Fruit fly (Drosophila melanogaster): ENCODE measurements around the gene Tango9.

Tango9 gene

dm6 chr3R:11974631-11975030 lies at the start of gene Tango9:
Tango9 (minus strand) TSS chr3R:11974910.
- no peak for TF ChIP-seq CG32121 (GFP tag; IDR thresholded peaks at IDR 0.05)
- TF ChIP-seq Ets98B (GFP tag; IDR thresholded peaks at IDR 0.05), result peak; percentile 36; the same call in 1 of the 2 replicates
- peak; percentile 11 for TF ChIP-seq CG17806 (tag; optimal IDR thresholded peaks at IDR 0.05)
- peak; percentile 63 for TF ChIP-seq gl (tag; optimal IDR thresholded peaks at IDR 0.05)
- TF ChIP-seq CG8159 (tag; optimal IDR thresholded peaks at IDR 0.05), result peak; percentile 45
- no peak for TF ChIP-seq CG4496 (GFP tag; IDR thresholded peaks at IDR 0.05)
- TF ChIP-seq Snoo (tag; optimal IDR thresholded peaks at IDR 0.05), result peak; percentile 68
- peak; percentile 23 for TF ChIP-seq CG9948 (tag; optimal IDR thresholded peaks at IDR 0.05)
- no peak for TF ChIP-seq CG10348 (GFP tag; IDR thresholded peaks at IDR 0.05)
- TF ChIP-seq CG34367 (tag; optimal IDR thresholded peaks at IDR 0.05), result peak; percentile 41
- TF ChIP-seq D1 (tag; optimal IDR thresholded peaks at IDR 0.05), result no peak
- peak; percentile 73 for TF ChIP-seq EcR (GFP tag; optimal IDR thresholded peaks at IDR 0.05)
- no peak for TF ChIP-seq Pif1A (GFP tag; optimal IDR thresholded peaks at IDR 0.05)
- no peak for TF ChIP-seq CG8301 (tag; optimal IDR thresholded peaks at IDR 0.05)
- no peak for TF ChIP-seq CG14655 (GFP tag; optimal IDR thresholded peaks at IDR 0.05)
- TF ChIP-seq fd96Ca (GFP tag; IDR thresholded peaks at IDR 0.05), result no peak
- no peak for TF ChIP-seq CG13204 (GFP tag; optimal IDR thresholded peaks at IDR 0.05)
- TF ChIP-seq CG12605 (GFP tag; IDR thresholded peaks at IDR 0.05), result peak; percentile 74
- peak; percentile 5 for TF ChIP-seq CG15710 (tag; optimal IDR thresholded peaks at IDR 0.05)
- no peak for TF ChIP-seq rn (GFP tag; IDR thresholded peaks at IDR 0.05)
- no peak for TF ChIP-seq Pif1B (GFP tag; optimal IDR thresholded peaks at IDR 0.05)

- TF ChIP-seq CG12605 (GFP tag; IDR thresholded peaks at IDR 0.05) (no peak; the same call in 1 of the 2 replicates), CG13204 (GFP tag; optimal IDR thresholded peaks at IDR 0.05) (no peak), Snoo (tag; optimal IDR thresholded peaks at IDR 0.05) (no peak)
These were observed 46.3 kb upstream of the Tango9 start for dm6 chr3R:12020987-12021386.

DNA sequence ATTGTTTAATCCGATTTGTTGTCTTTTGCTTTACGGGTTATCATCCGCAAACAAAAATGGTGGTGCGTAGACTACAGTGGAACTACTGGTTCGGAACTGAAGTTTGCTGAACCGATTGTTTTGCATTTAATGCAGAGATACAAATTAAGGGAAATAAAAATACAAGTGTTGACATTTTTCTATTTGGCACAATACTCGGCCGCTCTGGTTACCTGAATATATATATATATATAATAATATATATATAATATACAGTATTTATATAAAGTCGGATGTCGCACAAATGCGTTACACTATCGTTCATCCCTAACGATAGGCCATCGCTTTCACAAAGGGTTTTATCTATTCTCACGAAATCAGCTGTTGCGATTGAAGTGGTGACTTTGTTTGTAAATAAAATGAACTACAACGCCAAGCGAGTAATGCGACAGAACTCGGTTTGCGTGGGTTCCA lies 42.1 kb upstream of the Tango9 start, which contains the start of the genes DCAF12 and Spt3:
Gene DCAF12, minus strand, starts transcription at position 204 of the 453 bp plus-strand sequence.
Gene Spt3, plus strand, starts transcription at position 329 of the 453 bp plus-strand sequence.
- no peak for TF ChIP-seq CG13204 (GFP tag; optimal IDR thresholded peaks at IDR 0.05)
- peak; percentile 32 for TF ChIP-seq CG17806 (tag; optimal IDR thresholded peaks at IDR 0.05)
- no peak for TF ChIP-seq CG34367 (tag; optimal IDR thresholded peaks at IDR 0.05)
- no peak for TF ChIP-seq CG8301 (tag; optimal IDR thresholded peaks at IDR 0.05)
- no peak for TF ChIP-seq Pif1A (GFP tag; optimal IDR thresholded peaks at IDR 0.05)
- peak; percentile 21; the same call in 1 of the 2 replicates for TF ChIP-seq CG32121 (GFP tag; IDR thresholded peaks at IDR 0.05)
- no peak for TF ChIP-seq CG10348 (GFP tag; IDR thresholded peaks at IDR 0.05)
- TF ChIP-seq EcR (GFP tag; optimal IDR thresholded peaks at IDR 0.05), result no peak
- no peak for TF ChIP-seq CG8159 (tag; optimal IDR thresholded peaks at IDR 0.05)
- no peak for TF ChIP-seq D1 (tag; optimal IDR thresholded peaks at IDR 0.05)
- peak; percentile 54 for TF ChIP-seq CG15710 (tag; optimal IDR thresholded peaks at IDR 0.05)
- TF ChIP-seq Snoo (tag; optimal IDR thresholded peaks at IDR 0.05), result no peak
- TF ChIP-seq Ets98B (GFP tag; IDR thresholded peaks at IDR 0.05), result no peak
- no peak for TF ChIP-seq gl (tag; optimal IDR thresholded peaks at IDR 0.05)
- peak; percentile 14 for TF ChIP-seq Pif1B (GFP tag; optimal IDR thresholded peaks at IDR 0.05)

dm6 chr3R:12010202-12010824 lies 35.6 kb upstream of the Tango9 start, which contains the start of the genes KLHL18 and GCC185:
KLHL18 (minus strand) TSS chr3R:12010434.
GCC185 (plus strand) TSS chr3R:12010772.
- no peak for TF ChIP-seq CG13204 (GFP tag; optimal IDR thresholded peaks at IDR 0.05)
- TF ChIP-seq Ets98B (GFP tag; IDR thresholded peaks at IDR 0.05), result no peak; the same call in 1 of the 2 replicates
- TF ChIP-seq D1 (tag; optimal IDR thresholded peaks at IDR 0.05), result no peak
- peak; percentile 54 for TF ChIP-seq CG34367 (tag; optimal IDR thresholded peaks at IDR 0.05)
- TF ChIP-seq EcR (GFP tag; optimal IDR thresholded peaks at IDR 0.05), result peak; percentile 9
- peak; percentile 82 for TF ChIP-seq CG8159 (tag; optimal IDR thresholded peaks at IDR 0.05)
- peak; percentile 54; the same call in 1 of the 3 replicates for TF ChIP-seq CG4496 (GFP tag; IDR thresholded peaks at IDR 0.05)
- TF ChIP-seq CG12605 (GFP tag; IDR thresholded peaks at IDR 0.05), result no peak
- TF ChIP-seq CG8301 (tag; optimal IDR thresholded peaks at IDR 0.05), result no peak
- TF ChIP-seq CG14655 (GFP tag; optimal IDR thresholded peaks at IDR 0.05), result no peak
- peak; percentile 46; the same call in 1 of the 2 replicates for TF ChIP-seq CG10348 (GFP tag; IDR thresholded peaks at IDR 0.05)
- peak; percentile 67 for TF ChIP-seq Snoo (tag; optimal IDR thresholded peaks at IDR 0.05)
- TF ChIP-seq fd96Ca (GFP tag; IDR thresholded peaks at IDR 0.05), result no peak
- TF ChIP-seq CG17806 (tag; optimal IDR thresholded peaks at IDR 0.05), result peak; percentile 61
- TF ChIP-seq CG15710 (tag; optimal IDR thresholded peaks at IDR 0.05), result peak; percentile 74
- no peak for TF ChIP-seq gl (tag; optimal IDR thresholded peaks at IDR 0.05)
- TF ChIP-seq rn (GFP tag; IDR thresholded peaks at IDR 0.05), result peak; percentile 57; the same call in 1 of the 2 replicates
- TF ChIP-seq Pif1A (GFP tag; optimal IDR thresholded peaks at IDR 0.05), result no peak
- no peak for TF ChIP-seq Pif1B (GFP tag; optimal IDR thresholded peaks at IDR 0.05)
- TF ChIP-seq CG32121 (GFP tag; IDR thresholded peaks at IDR 0.05), result no peak; the same call in 1 of the 2 replicates
- peak; percentile 77 for TF ChIP-seq CG9948 (tag; optimal IDR thresholded peaks at IDR 0.05)

DNA sequence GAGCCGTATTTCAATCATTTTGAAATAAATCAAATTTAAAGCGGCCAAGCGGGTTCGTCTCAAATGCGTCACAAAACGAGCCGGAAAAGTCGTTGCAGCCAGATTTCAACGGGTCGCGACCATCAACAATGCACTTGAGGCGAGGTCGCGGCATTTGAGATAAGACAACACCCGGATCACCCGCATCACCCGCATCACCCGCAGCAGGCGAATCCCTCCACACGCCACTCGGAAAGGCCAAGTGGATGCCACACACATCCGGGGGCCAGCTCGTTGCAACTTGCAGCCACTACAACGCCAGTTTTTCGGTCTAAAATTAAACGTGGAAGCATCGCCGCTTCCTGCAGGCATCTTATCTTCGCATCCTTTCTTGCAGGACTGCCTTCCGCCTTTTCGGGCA lies 31.7 kb upstream of the Tango9 start:
- TF ChIP-seq CG14655 (GFP tag; optimal IDR thresholded peaks at IDR 0.05) (no peak), fd96Ca (GFP tag; IDR thresholded peaks at IDR 0.05) (0 out of 3 replicates have a peak, but pooled peaks have one; percentile 21), rn (GFP tag; IDR thresholded peaks at IDR 0.05) (peak; percentile 11; the same call in 1 of the 2 replicates)

DNA sequence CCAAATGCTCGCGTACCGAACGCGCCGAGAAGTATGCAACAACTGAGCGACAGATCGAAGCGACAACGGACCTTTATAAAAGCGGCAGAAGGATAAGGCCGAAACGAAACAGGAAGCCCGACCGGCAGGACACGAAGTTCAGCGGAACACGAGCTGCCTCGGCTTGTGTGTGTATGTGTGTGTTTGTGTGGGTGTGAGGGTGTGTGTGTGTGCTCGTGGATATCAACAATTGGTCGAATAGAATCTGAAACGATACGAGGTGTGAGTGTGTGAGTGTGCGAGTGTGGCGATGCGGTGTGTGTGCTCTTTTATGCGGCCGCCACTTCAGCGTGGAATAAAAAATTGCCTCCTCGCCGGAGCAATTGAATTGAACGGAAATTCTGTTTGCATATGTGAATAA lies 30.7 kb upstream of the Tango9 start, which contains the start of gene Tk:
Gene Tk, minus strand, starts transcription at position 57 of the 400 bp plus-strand sequence.
- TF ChIP-seq CG12605 (GFP tag; IDR thresholded peaks at IDR 0.05), result peak; percentile 26; the same call in 1 of the 2 replicates
- no peak for TF ChIP-seq D1 (tag; optimal IDR thresholded peaks at IDR 0.05)

Measured in whole organism, pupa.